Fruit fly (Drosophila melanogaster) whole organism, embryonic: ENCODE measurements around the gene Hap40.
A peak's percentile ranks its signal among the peaks of the same experiment; 100 is the strongest.

Source experiments
- Atf-2 ChIP-seq: fragments of 200-800 bp; sonication (Bioruptor generic); optimal IDR thresholded peaks from 2 replicates; lab custom pipeline; 2016; ENCODE audit warnings: missing biosample characterization, missing genetic modification characterization
- Blimp-1 ChIP-seq: fragments of 200-800 bp; sonication (Bioruptor generic); optimal IDR thresholded peaks from 3 replicates; lab custom pipeline; 2018; ENCODE audit warnings: missing biosample characterization, missing genetic modification characterization, mild to moderate bottlenecking, moderate library complexity, missing genetic modification reagents
- CG10267 ChIP-seq: fragments of 200-800 bp; sonication (Bioruptor generic); optimal IDR thresholded peaks from 2 replicates; lab custom pipeline; 2018; ENCODE audit warnings: missing biosample characterization, mild to moderate bottlenecking, missing genetic modification characterization, moderate library complexity
- CG10565 ChIP-seq: fragments of 200-800 bp; sonication (Bioruptor generic); optimal IDR thresholded peaks from 3 replicates; lab custom pipeline; 2016; ENCODE audit warnings: missing biosample characterization, mild to moderate bottlenecking, missing genetic modification characterization
- CG11398 ChIP-seq: fragments of 200-800 bp; sonication (Bioruptor generic); optimal IDR thresholded peaks from 2 replicates; lab custom pipeline; 2016; ENCODE audit warnings: missing biosample characterization, missing genetic modification characterization
- CG11456 ChIP-seq: fragments of 200-800 bp; sonication (Bioruptor generic); IDR thresholded peaks from 3 replicates; pipeline ENCODE4 v1.3.6; 2022; ENCODE audit warnings: missing biosample characterization, missing genetic modification characterization
- CG12104 ChIP-seq: fragments of 200-800 bp; sonication (Bioruptor generic); optimal IDR thresholded peaks from 3 replicates; lab custom pipeline; 2016; ENCODE audit warnings: missing biosample characterization, missing genetic modification characterization
- CG14860 ChIP-seq: fragments of 200-800 bp; sonication (Bioruptor generic); IDR thresholded peaks from 3 replicates; pipeline ENCODE4 v1.3.6; 2022; ENCODE audit warnings: missing biosample characterization, missing genetic modification characterization; ENCODE audit not compliant: partially characterized antibody
- CG14965 ChIP-seq: fragments of 200-800 bp; sonication (Bioruptor generic); optimal IDR thresholded peaks from 2 replicates; lab custom pipeline; 2016; ENCODE audit warnings: missing biosample characterization, missing genetic modification characterization, borderline replicate concordance
- CG16815 ChIP-seq: fragments of 200-800 bp; sonication (Bioruptor generic); optimal IDR thresholded peaks from 3 replicates; lab custom pipeline; 2017; ENCODE audit warnings: missing biosample characterization, mild to moderate bottlenecking, missing genetic modification characterization
- CG2116 ChIP-seq: fragments of 200-800 bp; sonication (Bioruptor generic); optimal IDR thresholded peaks from 3 replicates; lab custom pipeline; 2018; ENCODE audit warnings: missing biosample characterization, mild to moderate bottlenecking, missing genetic modification characterization
- CG2129 ChIP-seq: fragments of 200-800 bp; sonication (Bioruptor generic); IDR thresholded peaks from 2 replicates; pipeline ENCODE4 v1.3.6; 2022; ENCODE audit warnings: missing biosample characterization, missing genetic modification characterization; ENCODE audit not compliant: partially characterized antibody
- CG2199 ChIP-seq: fragments of 200-800 bp; sonication (Bioruptor generic); IDR thresholded peaks from 3 replicates; pipeline ENCODE4 v1.3.6; 2022; ENCODE audit warnings: missing biosample characterization, missing genetic modification characterization
- CG30020 ChIP-seq: fragments of 200-800 bp; optimal IDR thresholded peaks from 2 replicates; lab custom pipeline; 2019; ENCODE audit warnings: missing biosample characterization, mild to moderate bottlenecking, missing genetic modification characterization, moderate library complexity
- CG30431 ChIP-seq: fragments of 200-800 bp; sonication (Bioruptor generic); optimal IDR thresholded peaks from 2 replicates; lab custom pipeline; 2017; ENCODE audit warnings: missing biosample characterization, missing genetic modification characterization
- CG31388 ChIP-seq: fragments of 200-800 bp; sonication (Bioruptor generic); optimal IDR thresholded peaks from 2 replicates; lab custom pipeline; 2016; ENCODE audit warnings: missing biosample characterization, missing genetic modification characterization
- CG3995 ChIP-seq: fragments of 200-800 bp; sonication (Bioruptor generic); optimal IDR thresholded peaks from 3 replicates; lab custom pipeline; 2016; ENCODE audit warnings: missing biosample characterization, missing genetic modification characterization
- CG4617 ChIP-seq: fragments of 200-800 bp; sonication (Bioruptor generic); optimal IDR thresholded peaks from 3 replicates; lab custom pipeline; 2016; ENCODE audit warnings: missing biosample characterization, missing genetic modification characterization, borderline replicate concordance
- CG4854 ChIP-seq: fragments of 200-800 bp; sonication (Bioruptor generic); optimal IDR thresholded peaks from 2 replicates; lab custom pipeline; 2016; ENCODE audit warnings: missing biosample characterization, missing genetic modification characterization, inconsistent platforms
- CG7786 ChIP-seq: fragments of 200-800 bp; sonication (Bioruptor generic); optimal IDR thresholded peaks from 2 replicates; lab custom pipeline; 2016; ENCODE audit warnings: missing biosample characterization, missing genetic modification characterization
- CTCF ChIP-seq: fragments of 200-800 bp; sonication (Bioruptor generic); optimal IDR thresholded peaks from 2 replicates; lab custom pipeline; 2017; ENCODE audit warnings: missing biosample characterization, mild to moderate bottlenecking, missing genetic modification characterization, moderate library complexity
- Gsc ChIP-seq: fragments of 200-800 bp; sonication (Bioruptor generic); IDR thresholded peaks from 2 replicates; pipeline ENCODE4 v1.3.6; 2022; ENCODE audit warnings: missing biosample characterization, missing genetic modification characterization
- HLH3B ChIP-seq: fragments of 200-800 bp; sonication (Bioruptor generic); IDR thresholded peaks from 2 replicates; pipeline ENCODE4 v1.3.6; 2022; ENCODE audit warnings: missing biosample characterization, missing genetic modification characterization
- HLH54F ChIP-seq: fragments of 200-800 bp; sonication (Bioruptor generic); optimal IDR thresholded peaks from 3 replicates; lab custom pipeline; 2016; ENCODE audit warnings: missing biosample characterization, missing genetic modification characterization
- Hr39 ChIP-seq: fragments of >200 bp; optimal IDR thresholded peaks from 2 replicates; lab custom pipeline; 2017
- Lim3 ChIP-seq: fragments of 200-800 bp; sonication (Bioruptor generic); IDR thresholded peaks from 2 replicates; pipeline ENCODE4 v1.3.6; 2022; ENCODE audit warnings: missing biosample characterization, missing genetic modification characterization
- Meics ChIP-seq: fragments of 200-800 bp; sonication (Bioruptor generic); optimal IDR thresholded peaks from 2 replicates; lab custom pipeline; 2017; ENCODE audit warnings: missing biosample characterization, mild to moderate bottlenecking, missing genetic modification characterization
- Mrtf ChIP-seq: fragments of 200-800 bp; sonication (Bioruptor generic); IDR thresholded peaks from 3 replicates; pipeline ENCODE4 v1.3.6; 2022; ENCODE audit warnings: missing biosample characterization, missing genetic modification characterization
- Neu2 ChIP-seq: fragments of 200-800 bp; sonication (Bioruptor generic); optimal IDR thresholded peaks from 3 replicates; lab custom pipeline; 2016; ENCODE audit warnings: missing biosample characterization, missing genetic modification characterization, borderline replicate concordance
- Nf-YB ChIP-seq: fragments of 200-800 bp; sonication (Bioruptor generic); optimal IDR thresholded peaks from 3 replicates; lab custom pipeline; 2019; ENCODE audit warnings: missing biosample characterization, mild to moderate bottlenecking, missing genetic modification characterization, moderate library complexity
- Oaz ChIP-seq: fragments of 200-800 bp; sonication (Bioruptor generic); IDR thresholded peaks from 2 replicates; pipeline ENCODE4 v1.3.6; 2022; ENCODE audit warnings: missing biosample characterization, missing genetic modification characterization
- Sox102F ChIP-seq: fragments of 200-800 bp; sonication (Bioruptor generic); optimal IDR thresholded peaks from 2 replicates; lab custom pipeline; 2018; ENCODE audit warnings: missing biosample characterization, mild to moderate bottlenecking, missing genetic modification characterization, moderate library complexity
- Xbp1 ChIP-seq: fragments of 200-800 bp; sonication (Bioruptor generic); optimal IDR thresholded peaks from 3 replicates; lab custom pipeline; 2016; ENCODE audit warnings: missing biosample characterization, mild to moderate bottlenecking, missing genetic modification characterization
- ato ChIP-seq: fragments of 200-800 bp; sonication (Bioruptor generic); IDR thresholded peaks from 2 replicates; pipeline ENCODE4 v1.3.6; 2022; ENCODE audit warnings: missing biosample characterization, missing genetic modification characterization; ENCODE audit not compliant: partially characterized antibody
- bab2 ChIP-seq: fragments of 200-800 bp; sonication (Bioruptor generic); optimal IDR thresholded peaks from 2 replicates; lab custom pipeline; 2016; ENCODE audit warnings: missing biosample characterization, missing genetic modification characterization
- chinmo ChIP-seq: fragments of 200-800 bp; sonication (Bioruptor generic); IDR thresholded peaks from 4 replicates; pipeline ENCODE4 v1.3.6; 2022; ENCODE audit warnings: missing biosample characterization, missing genetic modification characterization; ENCODE audit not compliant: partially characterized antibody
- danr ChIP-seq: fragments of 200-800 bp; sonication (Bioruptor generic); IDR thresholded peaks from 2 replicates; pipeline ENCODE4 v1.3.6; 2022; ENCODE audit warnings: missing biosample characterization, missing genetic modification characterization
- gro ChIP-seq: fragments of 200-800 bp; sonication (Bioruptor generic); optimal IDR thresholded peaks from 2 replicates; lab custom pipeline; 2016; ENCODE audit warnings: missing biosample characterization, missing genetic modification characterization
- knrl ChIP-seq: fragments of 200-800 bp; sonication (Bioruptor generic); IDR thresholded peaks from 3 replicates; pipeline ENCODE4 v1.3.6; 2022; ENCODE audit warnings: missing biosample characterization, missing genetic modification characterization; ENCODE audit not compliant: partially characterized antibody
- lola ChIP-seq, 3 experiments: fragments of >200 bp in 2 of 3; fragments of 200-800 bp in 1 of 3; sonication (Bioruptor generic) in 1 of 3; optimal IDR thresholded peaks; 2 replicates each; lab custom pipeline; 2017 to 2019; ENCODE audit warnings: missing biosample characterization in 3 of 3, missing genetic modification characterization in 3 of 3, mild to moderate bottlenecking in 1 of 3, moderate library complexity in 1 of 3
- pita ChIP-seq: fragments of 200-800 bp; sonication (Bioruptor generic); optimal IDR thresholded peaks from 2 replicates; lab custom pipeline; 2017; ENCODE audit warnings: missing biosample characterization, mild to moderate bottlenecking, missing genetic modification characterization
- pzg ChIP-seq: fragments of 200-800 bp; sonication (Bioruptor generic); optimal IDR thresholded peaks from 3 replicates; lab custom pipeline; 2018; ENCODE audit warnings: missing biosample characterization, mild to moderate bottlenecking, missing genetic modification characterization, moderate library complexity
- shn ChIP-seq: fragments of 200-800 bp; sonication (Bioruptor generic); optimal IDR thresholded peaks from 3 replicates; lab custom pipeline; 2016; ENCODE audit warnings: missing biosample characterization, missing genetic modification characterization
- slp2 ChIP-seq: fragments of 200-800 bp; sonication (Bioruptor generic); optimal IDR thresholded peaks from 2 replicates; lab custom pipeline; 2016; ENCODE audit warnings: missing biosample characterization, missing genetic modification characterization
- stc ChIP-seq: fragments of 200-800 bp; sonication (Bioruptor generic); IDR thresholded peaks from 2 replicates; pipeline ENCODE4 v1.3.6; 2022; ENCODE audit warnings: missing biosample characterization, missing genetic modification characterization
- stwl ChIP-seq: fragments of 200-800 bp; sonication (Bioruptor generic); optimal IDR thresholded peaks from 3 replicates; lab custom pipeline; 2018; ENCODE audit warnings: missing biosample characterization, mild to moderate bottlenecking, missing genetic modification characterization, moderate library complexity
- tll ChIP-seq, 2 experiments: fragments of 200-800 bp in 1 of 2; fragments of >200 bp in 1 of 2; sonication (Bioruptor generic) in 1 of 2; optimal IDR thresholded peaks; 2 replicates each; lab custom pipeline; 2017 to 2019; ENCODE audit warnings: missing biosample characterization in 2 of 2, missing genetic modification characterization in 2 of 2, mild to moderate bottlenecking in 1 of 2, moderate library complexity in 1 of 2
- tx ChIP-seq: fragments of 200-800 bp; sonication (Bioruptor generic); optimal IDR thresholded peaks from 2 replicates; lab custom pipeline; 2016; ENCODE audit warnings: missing biosample characterization, missing genetic modification characterization
- wek ChIP-seq: fragments of 200-800 bp; sonication (Bioruptor generic); optimal IDR thresholded peaks from 3 replicates; lab custom pipeline; 2018; ENCODE audit warnings: missing biosample characterization, mild to moderate bottlenecking, missing genetic modification characterization, moderate library complexity
- zfh2 ChIP-seq: fragments of 200-800 bp; sonication (Bioruptor generic); optimal IDR thresholded peaks from 2 replicates; lab custom pipeline; 2016; ENCODE audit warnings: missing biosample characterization, missing genetic modification characterization

Gene Hap40

dm6 chrX:15745905-15746681, 42.2 kb downstream of the Hap40 start, which contains the start of the genes CG8944 and CCT6 (continued):
- TF ChIP-seq tll (GFP tag; optimal IDR thresholded peaks at IDR 0.05; lab: Kevin White, UChicago) (no peak), CTCF (GFP tag; lab: Kevin White, UChicago) (no peak), lola (GFP tag; optimal IDR thresholded peaks at IDR 0.05; lab: Kevin White, UChicago) (no peak), CG10565 (GFP tag; lab: Kevin White, UChicago) (no peak), CG31388 (GFP tag; lab: Kevin White, UChicago) (no peak), Blimp-1 (GFP tag; lab: Kevin White, UChicago) (no peak), CG12104 (GFP tag; lab: Kevin White, UChicago) (no peak), CG2129 (GFP tag; lab: Robert Waterston, UW) (no peak), Sox102F (GFP tag; lab: Kevin White, UChicago) (no peak), CG4854 (GFP tag; lab: Kevin White, UChicago) (no peak), CG30020 (peak; percentile 4), wek (no peak), stc (no peak), CG11398 (GFP tag; lab: Kevin White, UChicago) (no peak), danr (GFP tag; lab: Robert Waterston, UW) (no peak), stwl (tag; lab: Kevin White, UChicago) (no peak), Meics (GFP tag; lab: Kevin White, UChicago) (no peak), tx (GFP tag; lab: Kevin White, UChicago) (no peak), chinmo (GFP tag; lab: Robert Waterston, UW) (0 out of 4 replicates have a peak, but pooled peaks have one; percentile 24), Mrtf (GFP tag; lab: Robert Waterston, UW) (no peak), ato (GFP tag; lab: Robert Waterston, UW) (no peak), HLH3B (GFP tag; lab: Robert Waterston, UW) (no peak), CG11456 (GFP tag; lab: Robert Waterston, UW) (peak; percentile 41; the same call in 1 of the 3 replicates), Neu2 (GFP tag; lab: Kevin White, UChicago) (no peak), CG7786 (GFP tag; lab: Kevin White, UChicago) (no peak), CG2116 (peak; percentile 96), Oaz (no peak), zfh2 (GFP tag; lab: Kevin White, UChicago) (peak; percentile 16), CG10267 (tag; lab: Kevin White, UChicago) (peak; percentile 40), CG14965 (GFP tag; lab: Kevin White, UChicago) (no peak), Gsc (GFP tag; lab: Robert Waterston, UW) (no peak), Xbp1 (peak; percentile 26), HLH54F (no peak), pita (GFP tag; lab: Kevin White, UChicago) (no peak), Atf-2 (no peak), pzg (peak; percentile 20), CG4617 (GFP tag; lab: Kevin White, UChicago) (peak; percentile 21), Hr39 (lab: Kevin White, UChicago) (no peak), Lim3 (no peak), knrl (GFP tag; lab: Robert Waterston, UW) (0 out of 3 replicates have a peak, but pooled peaks have one; percentile 42), shn (GFP tag; lab: Kevin White, UChicago) (no peak), bab2 (GFP tag; lab: Kevin White, UChicago) (no peak), Nf-YB (GFP tag; lab: Kevin White, UChicago) (no peak), gro (GFP tag; lab: Kevin White, UChicago) (no peak), slp2 (GFP tag; lab: Kevin White, UChicago) (no peak), CG3995 (peak; percentile 91), CG14860 (GFP tag; lab: Robert Waterston, UW) (no peak), CG2199 (no peak), CG30431 (GFP tag; lab: Kevin White, UChicago) (no peak), CG16815 (GFP tag; lab: Kevin White, UChicago) (no peak)
